Worm (Caenorhabditis elegans): ENCODE results near the gene Y73F4A.3.

The Y73F4A.3 gene

ce11 chrIV:9016477-9016876 is 23.8 kb downstream of the Y73F4A.3 start, which contains the start of gene acc-2:
acc-2 (plus strand) TSS chrIV:9016777.
- TF ChIP-seq unc-62 (GFP tag; optimal IDR thresholded peaks at IDR 0.05), result no peak
- no peak for TF ChIP-seq lin-39 (tag; optimal IDR thresholded peaks at IDR 0.05)
- no peak for TF ChIP-seq ztf-4 (tag; optimal IDR thresholded peaks at IDR 0.05)
- TF ChIP-seq dmd-4 (tag; optimal IDR thresholded peaks at IDR 0.05), result no peak
- no peak for TF ChIP-seq nhr-23 (tag; optimal IDR thresholded peaks at IDR 0.05)
- no peak for TF ChIP-seq gmeb-1 (tag; optimal IDR thresholded peaks at IDR 0.05)
- no peak for TF ChIP-seq sma-3 (GFP tag; optimal IDR thresholded peaks at IDR 0.05)

- TF ChIP-seq fos-1 (tag; optimal IDR thresholded peaks at IDR 0.05) (peak; percentile 71), crh-2 (tag; optimal IDR thresholded peaks at IDR 0.05) (peak; percentile 59), unc-62 (GFP tag; optimal IDR thresholded peaks at IDR 0.05) (no peak)
Measured at ce11 chrIV:9010257-9010656, 30.0 kb downstream of the Y73F4A.3 start, which contains the start of gene C53D6.11. C53D6.11 (plus strand) TSS chrIV:9010584.

ce11 chrIV:9007947-9008346 is 32.3 kb downstream of the Y73F4A.3 start:
- TF ChIP-seq nhr-77 (tag; optimal IDR thresholded peaks at IDR 0.05) (no peak), sma-9 (GFP tag; optimal IDR thresholded peaks at IDR 0.05) (peak; percentile 14), sma-9 (tag; optimal IDR thresholded peaks at IDR 0.05) (no peak), F13H6.1 (tag; optimal IDR thresholded peaks at IDR 0.05) (peak; percentile 8)

ce11 chrIV:9005310-9005709 is 35.0 kb downstream of the Y73F4A.3 start, which contains the start of gene unc-129:
unc-129 (minus strand) TSS chrIV:9005410.
- no peak for TF ChIP-seq fos-1 (tag; optimal IDR thresholded peaks at IDR 0.05)
- TF ChIP-seq nhr-21 (tag; optimal IDR thresholded peaks at IDR 0.05), result no peak
- no peak for TF ChIP-seq F13H6.1 (tag; optimal IDR thresholded peaks at IDR 0.05)
- no peak for TF ChIP-seq elt-3 (tag; optimal IDR thresholded peaks at IDR 0.05)
- TF ChIP-seq crh-2 (tag; optimal IDR thresholded peaks at IDR 0.05), result no peak
- no peak for TF ChIP-seq ama-1 (optimal IDR thresholded peaks at IDR 0.05)
- no peak for TF ChIP-seq dmd-4 (tag; optimal IDR thresholded peaks at IDR 0.05)
- no peak for TF ChIP-seq Y55F3AM.14 (GFP tag; optimal IDR thresholded peaks at IDR 0.05)
- TF ChIP-seq mbf-1 (tag; optimal IDR thresholded peaks at IDR 0.05), result no peak
- no peak for TF ChIP-seq R02D3.7 (tag; optimal IDR thresholded peaks at IDR 0.05)
- TF ChIP-seq nhr-25 (tag; optimal IDR thresholded peaks at IDR 0.05), result no peak
- no peak for TF ChIP-seq skn-1 (tag; optimal IDR thresholded peaks at IDR 0.05)
- no peak for TF ChIP-seq egl-27 (tag; optimal IDR thresholded peaks at IDR 0.05)
- no peak for TF ChIP-seq lsy-2 (tag; optimal IDR thresholded peaks at IDR 0.05)
- no peak for TF ChIP-seq nhr-6 (tag; optimal IDR thresholded peaks at IDR 0.05)

ce11 chrIV:9002636-9003035 is 37.7 kb downstream of the Y73F4A.3 start, which contains the start of gene C53D6.8:
C53D6.8 (minus strand) TSS chrIV:9002736.
- TF ChIP-seq skn-1 (tag; optimal IDR thresholded peaks at IDR 0.05) (no peak), F13H6.1 (tag; optimal IDR thresholded peaks at IDR 0.05) (no peak), elt-3 (tag; optimal IDR thresholded peaks at IDR 0.05) (no peak), Y55F3AM.14 (GFP tag; optimal IDR thresholded peaks at IDR 0.05) (no peak), ztf-4 (tag; optimal IDR thresholded peaks at IDR 0.05) (no peak), elt-1 (tag; optimal IDR thresholded peaks at IDR 0.05) (no peak), nhr-12 (tag; optimal IDR thresholded peaks at IDR 0.05) (no peak), alr-1 (tag; optimal IDR thresholded peaks at IDR 0.05) (no peak), ceh-82 (tag; optimal IDR thresholded peaks at IDR 0.05) (no peak), R02D3.7 (tag; optimal IDR thresholded peaks at IDR 0.05) (no peak), mdl-1 (tag; optimal IDR thresholded peaks at IDR 0.05) (no peak), ZK546.5 (tag; optimal IDR thresholded peaks at IDR 0.05) (no peak), nhr-6 (tag; optimal IDR thresholded peaks at IDR 0.05) (no peak)

ce11 chrIV:9001184-9001583 is 39.1 kb downstream of the Y73F4A.3 start:
- TF ChIP-seq snpc-4 (tag; optimal IDR thresholded peaks at IDR 0.05) (peak; percentile 10), R02D3.7 (tag; optimal IDR thresholded peaks at IDR 0.05) (no peak)

- TF ChIP-seq blmp-1 (tag; optimal IDR thresholded peaks at IDR 0.05; ENCODE audit: insufficient read depth), result no peak
- no peak for TF ChIP-seq skn-1 (tag; optimal IDR thresholded peaks at IDR 0.05)
- no peak for TF ChIP-seq ZK546.5 (tag; optimal IDR thresholded peaks at IDR 0.05)
- TF ChIP-seq peb-1 (tag; optimal IDR thresholded peaks at IDR 0.05), result no peak
- TF ChIP-seq snpc-4 (tag; optimal IDR thresholded peaks at IDR 0.05), result no peak
- no peak for TF ChIP-seq lin-13 (GFP tag; optimal IDR thresholded peaks at IDR 0.05)
- no peak for TF ChIP-seq egl-27 (tag; optimal IDR thresholded peaks at IDR 0.05)
- TF ChIP-seq lin-39 (tag; optimal IDR thresholded peaks at IDR 0.05), result no peak
- TF ChIP-seq unc-39 (tag; optimal IDR thresholded peaks at IDR 0.05), result no peak
- TF ChIP-seq lsy-2 (tag; optimal IDR thresholded peaks at IDR 0.05), result no peak
- TF ChIP-seq sem-4 (tag; optimal IDR thresholded peaks at IDR 0.05), result no peak
- TF ChIP-seq mdl-1 (tag; optimal IDR thresholded peaks at IDR 0.05), result no peak
- TF ChIP-seq ztf-4 (tag; optimal IDR thresholded peaks at IDR 0.05), result no peak
- TF ChIP-seq Y55F3AM.14 (GFP tag; optimal IDR thresholded peaks at IDR 0.05), result no peak
Measured at ce11 chrIV:9000664-9001063, 39.6 kb downstream of the Y73F4A.3 start.
